Fruit fly (Drosophila melanogaster): ENCODE data around the gene Scsalpha1.
A peak's percentile ranks its signal among the peaks of the same experiment; 100 is the strongest.

Gene Scsalpha1

DNA sequence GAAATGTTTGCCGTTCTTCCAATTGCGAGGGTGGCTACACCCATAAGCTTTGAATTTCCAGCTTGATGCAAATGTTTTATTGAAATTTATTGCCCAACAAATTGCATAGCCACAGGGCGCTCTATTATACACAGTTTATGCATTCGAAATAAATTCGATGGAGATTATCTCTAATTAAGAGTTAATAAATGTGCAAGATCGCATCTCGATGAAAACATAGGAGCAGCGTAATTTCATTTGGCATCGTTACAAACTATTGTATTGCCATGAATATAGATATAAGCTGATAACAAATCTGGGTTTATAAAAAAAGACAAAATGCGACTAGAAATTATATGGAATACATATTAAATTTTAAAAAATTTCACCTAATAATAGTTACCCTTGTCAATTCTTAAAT, 36.5 kb downstream of the Scsalpha1 start:
- peak; percentile 95 for TF ChIP-seq Awh (GFP tag; IDR thresholded peaks at IDR 0.05)
- TF ChIP-seq pan (optimal IDR thresholded peaks at IDR 0.05), result no peak
- TF ChIP-seq pan (GFP tag; optimal IDR thresholded peaks at IDR 0.05 in 1 of 2, IDR thresholded peaks at IDR 0.05 in 1 of 2), result no peak
- peak; percentile 11; the same call in 1 of the 2 replicates for TF ChIP-seq vvl (GFP tag; IDR thresholded peaks at IDR 0.05)

DNA sequence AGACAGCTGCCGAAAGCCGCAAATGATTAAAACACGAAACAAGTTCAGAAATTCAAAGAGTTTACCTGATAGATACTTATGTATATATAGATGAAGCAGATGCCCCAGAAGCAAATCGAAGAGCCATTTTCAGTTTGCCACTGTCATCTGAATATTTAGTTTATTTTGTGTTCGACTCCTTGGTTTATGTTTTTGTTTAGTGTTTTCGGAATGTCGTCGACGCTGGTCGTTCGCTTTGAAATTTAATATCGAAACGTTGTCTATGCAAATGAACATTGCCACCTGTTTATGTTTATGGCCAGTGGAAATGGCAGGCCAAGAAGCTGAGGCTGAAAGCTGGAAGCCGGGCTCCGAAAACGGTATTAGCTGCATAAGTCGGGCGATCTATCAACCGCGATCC, 37.0 kb downstream of the Scsalpha1 start:
- TF ChIP-seq Side (GFP tag; optimal IDR thresholded peaks at IDR 0.05) (no peak), CG13287 (GFP tag; IDR thresholded peaks at IDR 0.05; ENCODE audit: partially characterized antibody) (no peak), CG12769 (tag; optimal IDR thresholded peaks at IDR 0.05) (peak; percentile 58), sd (tag; optimal IDR thresholded peaks at IDR 0.05) (peak; percentile 75), vvl (GFP tag; IDR thresholded peaks at IDR 0.05) (peak; percentile 63; the same call in 1 of the 2 replicates), chinmo (GFP tag; IDR thresholded peaks at IDR 0.05; ENCODE audit: partially characterized antibody) (0 out of 4 replicates have a peak, but pooled peaks have one; percentile 67), CG13894 (tag; optimal IDR thresholded peaks at IDR 0.05) (peak; percentile 64), abd-A (tag; optimal IDR thresholded peaks at IDR 0.05) (peak; percentile 76)

DNA sequence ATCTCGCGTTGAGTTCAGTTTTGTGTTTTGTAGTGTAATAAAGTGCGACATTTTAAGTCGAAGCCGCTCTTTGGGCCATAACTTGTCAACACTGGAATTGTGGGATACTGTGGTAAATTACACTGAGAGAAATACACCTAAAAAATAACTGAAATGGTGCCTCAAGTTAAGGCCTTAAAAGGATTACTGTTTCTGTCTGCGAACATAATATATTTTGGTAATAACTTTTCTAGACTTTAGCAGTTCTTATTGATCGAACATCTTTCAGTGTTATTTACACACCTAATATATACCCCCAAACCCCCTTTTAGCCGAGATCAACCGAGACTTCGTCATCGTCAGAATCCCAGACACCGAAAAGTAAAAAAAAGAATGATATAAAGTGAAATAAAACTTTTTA, 37.8 kb downstream of the Scsalpha1 start:
- peak; percentile 0 for TF ChIP-seq Atf-2 (GFP tag; optimal IDR thresholded peaks at IDR 0.05)
- TF ChIP-seq CG12219 (GFP tag; optimal IDR thresholded peaks at IDR 0.05), result peak; percentile 27
- peak; percentile 20 for TF ChIP-seq p53 (GFP tag; optimal IDR thresholded peaks at IDR 0.05)
- TF ChIP-seq HHEX (GFP tag; optimal IDR thresholded peaks at IDR 0.05), result no peak
- peak; percentile 42 for TF ChIP-seq CG6254 (GFP tag; optimal IDR thresholded peaks at IDR 0.05)
- TF ChIP-seq CG7928 (GFP tag; optimal IDR thresholded peaks at IDR 0.05), result no peak
- TF ChIP-seq ssp (GFP tag; IDR thresholded peaks at IDR 0.05), result peak; percentile 39
- peak; percentile 50 for TF ChIP-seq CG7839 (tag; optimal IDR thresholded peaks at IDR 0.05)
- TF ChIP-seq Doc2 (GFP tag; IDR thresholded peaks at IDR 0.05), result no peak
- TF ChIP-seq CG12769 (tag; optimal IDR thresholded peaks at IDR 0.05), result peak; percentile 53
- TF ChIP-seq CG2712 (tag; optimal IDR thresholded peaks at IDR 0.05), result peak; percentile 74
- TF ChIP-seq Awh (GFP tag; IDR thresholded peaks at IDR 0.05), result peak; percentile 80
- no peak for TF ChIP-seq seq (GFP tag; IDR thresholded peaks at IDR 0.05)
- TF ChIP-seq Chrac-16 (GFP tag; optimal IDR thresholded peaks at IDR 0.05), result peak; percentile 4
- peak; percentile 13 for TF ChIP-seq NC2β (GFP tag; optimal IDR thresholded peaks at IDR 0.05)
- peak; percentile 41 for TF ChIP-seq CoRest (tag; optimal IDR thresholded peaks at IDR 0.05)
- TF ChIP-seq pan (optimal IDR thresholded peaks at IDR 0.05), result no peak
- peak in 1 of 2 experiments; percentile 40 for TF ChIP-seq pan (GFP tag; optimal IDR thresholded peaks at IDR 0.05 in 1 of 2, IDR thresholded peaks at IDR 0.05 in 1 of 2)
- TF ChIP-seq mam (GFP tag; optimal IDR thresholded peaks at IDR 0.05), result peak; percentile 22
- peak; percentile 15 for TF ChIP-seq zf30C (GFP tag; optimal IDR thresholded peaks at IDR 0.05)
- TF ChIP-seq Neu2 (GFP tag; optimal IDR thresholded peaks at IDR 0.05; ENCODE audit: borderline replicate concordance), result no peak
- no peak for TF ChIP-seq Scr (GFP tag; IDR thresholded peaks at IDR 0.05; ENCODE audit: partially characterized antibody)
- TF ChIP-seq eve (GFP tag; optimal IDR thresholded peaks at IDR 0.05), result peak in 1 of 2 experiments; percentile 80
- TF ChIP-seq Dbx (GFP tag; IDR thresholded peaks at IDR 0.05), result no peak
- TF ChIP-seq Hr3 (GFP tag; optimal IDR thresholded peaks at IDR 0.05), result peak; percentile 22
- peak; percentile 61; the same call in 1 of the 2 replicates for TF ChIP-seq CG17328 (GFP tag; IDR thresholded peaks at IDR 0.05)
- TF ChIP-seq YL-1 (GFP tag; optimal IDR thresholded peaks at IDR 0.05), result no peak
- no peak for TF ChIP-seq Dad (GFP tag; optimal IDR thresholded peaks at IDR 0.05)
- peak; percentile 20 for TF ChIP-seq pnt (GFP tag; optimal IDR thresholded peaks at IDR 0.05)
- peak; percentile 32 for TF ChIP-seq fd96Cb (tag; optimal IDR thresholded peaks at IDR 0.05)
- TF ChIP-seq D19A (tag; optimal IDR thresholded peaks at IDR 0.05), result peak; percentile 42
- TF ChIP-seq h (optimal IDR thresholded peaks at IDR 0.05), result no peak
- TF ChIP-seq ci (GFP tag; IDR thresholded peaks at IDR 0.05), result peak; percentile 47; the same call in 1 of the 3 replicates
- no peak for TF ChIP-seq CG8089 (GFP tag; optimal IDR thresholded peaks at IDR 0.05)
- no peak for TF ChIP-seq Sry-δ (GFP tag; optimal IDR thresholded peaks at IDR 0.05)
- peak; percentile 70 for TF ChIP-seq CG1603 (tag; optimal IDR thresholded peaks at IDR 0.05)
- TF ChIP-seq fd64A (GFP tag; optimal IDR thresholded peaks at IDR 0.05), result no peak
- peak; percentile 47; the same call in 1 of the 2 replicates for TF ChIP-seq CG9932 (GFP tag; IDR thresholded peaks at IDR 0.05)
- no peak for TF ChIP-seq fru (optimal IDR thresholded peaks at IDR 0.05)
- peak; percentile 30 for TF ChIP-seq CG10209 (GFP tag; optimal IDR thresholded peaks at IDR 0.05)

Measured in whole organism, embryonic.